Worm (Caenorhabditis elegans): ENCODE data around the gene F38B6.6.

The F38B6.6 gene

ce11 chrX:6737329-6738008 is 47.6 kb upstream of the F38B6.6 start:
- TF ChIP-seq T26A8.4 (GFP tag; IDR thresholded peaks at IDR 0.05) (peak; percentile 87), nhr-111 (GFP tag; optimal IDR thresholded peaks at IDR 0.05) (no peak), daf-16 (GFP tag; optimal IDR thresholded peaks at IDR 0.05) (peak; percentile 74 to 76), daf-16 (tag; optimal IDR thresholded peaks at IDR 0.05) (peak; percentile 86), dmd-9 (GFP tag; IDR thresholded peaks at IDR 0.05) (no peak), nhr-25 (tag; optimal IDR thresholded peaks at IDR 0.05; ENCODE audit: borderline replicate concordance, insufficient read depth) (peak; percentile 88), dve-1 (tag; optimal IDR thresholded peaks at IDR 0.05; ENCODE audit: insufficient read depth) (peak; percentile 91), zag-1 (tag; optimal IDR thresholded peaks at IDR 0.05) (no peak), mes-2 (tag; optimal IDR thresholded peaks at IDR 0.05; ENCODE audit: poor library complexity, severe bottlenecking) (peak; percentile 66), set-16 (GFP tag; IDR thresholded peaks at IDR 0.05) (peak; percentile 65), rbr-2 (tag; optimal IDR thresholded peaks at IDR 0.05) (peak; percentile 76), F44E2.7 (GFP tag; IDR thresholded peaks at IDR 0.05) (no peak), fkh-10 (GFP tag; optimal IDR thresholded peaks at IDR 0.05) (peak; percentile 1), unc-62 (GFP tag; optimal IDR thresholded peaks at IDR 0.05 in 1 of 2) (peak in 1 of 2 experiments; percentile 86), unc-62 (tag; optimal IDR thresholded peaks at IDR 0.05) (no peak), Y48G9A.11 (GFP tag; IDR thresholded peaks at IDR 0.05) (no peak), nhr-6 (tag; optimal IDR thresholded peaks at IDR 0.05) (peak; percentile 90), F49E8.2 (tag; optimal IDR thresholded peaks at IDR 0.05; ENCODE audit: borderline replicate concordance) (no peak), vab-7 (GFP tag; IDR thresholded peaks at IDR 0.05) (0 out of 2 replicates have a peak, but pooled peaks have one; percentile 27), lir-3 (tag; optimal IDR thresholded peaks at IDR 0.05) (peak; percentile 27), lim-7 (GFP tag; IDR thresholded peaks at IDR 0.05) (no peak; the same call in 1 of the 2 replicates), lin-38 (GFP tag; IDR thresholded peaks at IDR 0.05) (peak; percentile 53), D1046.2 (GFP tag; IDR thresholded peaks at IDR 0.05) (no peak), madf-9 (GFP tag; conservative IDR thresholded peaks at IDR 0.05) (0 out of 2 replicates have a peak, but pooled peaks have one; percentile 37), egl-43 (GFP tag; IDR thresholded peaks at IDR 0.05) (peak; percentile 72), unc-39 (tag; optimal IDR thresholded peaks at IDR 0.05) (no peak), ceh-28 (tag; optimal IDR thresholded peaks at IDR 0.05) (no peak), skn-1 (tag; optimal IDR thresholded peaks at IDR 0.05) (no peak), arid-1 (GFP tag; conservative IDR thresholded peaks at IDR 0.05) (peak; percentile 66), php-3 (GFP tag; IDR thresholded peaks at IDR 0.05) (peak; percentile 64), nhr-77 (tag; optimal IDR thresholded peaks at IDR 0.05) (peak; percentile 64), Y75B8A.6 (GFP tag; IDR thresholded peaks at IDR 0.05) (no peak), Y105C5A.15 (GFP tag; IDR thresholded peaks at IDR 0.05) (no peak), zip-2 (tag; optimal IDR thresholded peaks at IDR 0.05) (peak; percentile 50), hmg-1.1 (GFP tag; IDR thresholded peaks at IDR 0.05) (peak; percentile 73), ztf-11 (tag; optimal IDR thresholded peaks at IDR 0.05) (no peak), nhr-41 (GFP tag; IDR thresholded peaks at IDR 0.05) (no peak), hlh-11 (tag; optimal IDR thresholded peaks at IDR 0.05) (peak; percentile 99), dmd-8 (GFP tag; IDR thresholded peaks at IDR 0.05) (no peak), hif-1 (tag; optimal IDR thresholded peaks at IDR 0.05) (peak; percentile 77 to 97), pha-4 (GFP tag; IDR thresholded peaks at IDR 0.05) (peak; percentile 74), pha-4 (tag; optimal IDR thresholded peaks at IDR 0.05) (peak; percentile 13), nhr-10 (tag; optimal IDR thresholded peaks at IDR 0.05) (peak; percentile 91), dmd-6 (GFP tag; IDR thresholded peaks at IDR 0.05) (peak; percentile 98), hlh-30 (tag; optimal IDR thresholded peaks at IDR 0.05; ENCODE audit: insufficient read depth) (peak; percentile 99), spr-3 (GFP tag; optimal IDR thresholded peaks at IDR 0.05) (peak; percentile 30), dpl-1 (GFP tag; optimal IDR thresholded peaks at IDR 0.05) (peak; percentile 36), tag-97 (GFP tag; IDR thresholded peaks at IDR 0.05) (no peak), jun-1 (tag; optimal IDR thresholded peaks at IDR 0.05) (no peak), lin-29 (GFP tag; IDR thresholded peaks at IDR 0.05) (no peak)

Data from whole organism, L4 larva.